Worm (Caenorhabditis elegans): ENCODE data around the gene mans-2.

The mans-2 gene

ce11 chrV:11960084-11960830 lies 25.0 kb downstream of the mans-2 start (continued):
- TF ChIP-seq snpc-3.4 (tag; optimal IDR thresholded peaks at IDR 0.05), result no peak
- no peak for TF ChIP-seq efl-1 (GFP tag; optimal IDR thresholded peaks at IDR 0.05)
- no peak for TF ChIP-seq Y79H2A.3 (GFP tag; conservative IDR thresholded peaks at IDR 0.05)
- no peak for TF ChIP-seq K12H6.12 (tag; optimal IDR thresholded peaks at IDR 0.05)

DNA sequence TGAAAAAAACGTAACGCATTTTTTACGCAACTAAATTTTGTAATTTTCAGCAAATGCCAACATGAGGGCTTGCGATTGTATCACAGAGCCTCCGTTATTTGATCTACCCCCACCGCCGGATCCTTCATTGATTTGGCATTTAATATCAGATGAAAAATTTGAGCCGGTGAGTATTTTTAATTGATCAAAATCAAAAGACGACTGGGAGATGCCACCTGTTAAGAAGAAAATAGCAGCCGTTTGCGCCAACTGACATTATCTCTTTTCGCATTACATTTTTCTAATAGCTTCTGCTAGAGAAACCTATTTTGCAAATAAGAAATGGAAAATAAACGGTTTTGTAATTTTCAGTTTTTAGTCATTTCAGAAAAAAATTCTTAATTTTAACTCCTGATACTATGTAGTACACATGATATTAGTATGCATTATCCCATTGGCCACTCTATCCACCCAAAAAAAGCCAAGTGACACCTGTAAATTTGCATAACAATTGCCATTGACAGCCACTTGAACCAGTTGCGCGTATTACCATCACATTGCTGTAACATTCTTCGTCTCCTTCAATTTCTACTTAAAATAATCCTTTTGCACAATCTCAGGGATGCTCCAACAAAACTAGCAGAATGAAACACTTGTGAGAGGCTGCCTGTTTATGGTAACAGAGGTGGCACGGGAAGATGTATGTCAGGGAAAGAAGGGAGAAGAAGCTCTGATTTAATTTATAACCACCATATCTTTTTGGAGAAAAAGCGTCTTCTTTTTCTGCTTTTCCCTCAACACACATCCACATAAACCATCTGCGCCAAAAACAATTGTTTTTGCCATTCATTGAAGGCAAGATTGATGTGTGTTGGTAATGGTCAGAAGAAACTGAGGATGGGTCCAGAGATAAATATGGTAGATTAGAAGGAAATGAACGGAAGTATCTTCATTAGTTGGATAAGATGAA lies 26.7 kb downstream of the mans-2 start, which contains the start of gene F58H1.5:
Gene F58H1.5 (plus strand): TSS at position 51 of the 949 bp plus-strand sequence.
- TF ChIP-seq athp-1 (tag; optimal IDR thresholded peaks at IDR 0.05) (no peak), ceh-58 (GFP tag; IDR thresholded peaks at IDR 0.05) (no peak), aptf-2 (GFP tag; conservative IDR thresholded peaks at IDR 0.05) (no peak), let-607 (tag; optimal IDR thresholded peaks at IDR 0.05) (no peak), D2030.7 (GFP tag; IDR thresholded peaks at IDR 0.05) (no peak)

DNA sequence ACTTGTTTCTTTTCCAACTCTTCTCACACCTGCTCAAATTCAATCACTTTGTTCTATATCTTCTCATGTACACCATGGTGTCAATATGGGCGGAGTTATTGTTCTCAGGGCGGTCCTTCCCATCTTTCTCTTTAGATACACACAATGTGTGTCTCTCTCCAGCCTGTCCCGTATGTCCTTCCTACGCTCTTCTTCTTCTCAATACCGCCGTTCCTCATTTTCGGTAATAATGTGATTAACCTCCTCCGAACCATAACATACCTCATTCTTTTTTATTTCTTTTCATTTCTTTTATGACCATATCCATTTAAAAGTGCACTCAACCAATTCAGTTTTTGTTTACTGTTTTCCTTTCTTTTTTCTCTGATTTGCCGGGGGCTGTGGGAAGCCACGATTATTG lies 29.7 kb downstream of the mans-2 start:
- no peak for TF ChIP-seq ztf-6 (GFP tag; IDR thresholded peaks at IDR 0.05)
- TF ChIP-seq B0261.1 (tag; optimal IDR thresholded peaks at IDR 0.05), result no peak
- no peak for TF ChIP-seq hlh-26 (GFP tag; conservative IDR thresholded peaks at IDR 0.05)
- no peak for TF ChIP-seq nfya-2 (GFP tag; IDR thresholded peaks at IDR 0.05)
- no peak for TF ChIP-seq hlh-12 (tag; optimal IDR thresholded peaks at IDR 0.05)
- no peak for TF ChIP-seq rec-8 (tag; optimal IDR thresholded peaks at IDR 0.05)
- TF ChIP-seq unc-62 (GFP tag; optimal IDR thresholded peaks at IDR 0.05), result no peak
- no peak for TF ChIP-seq hmg-20 (GFP tag; IDR thresholded peaks at IDR 0.05)
- TF ChIP-seq sptf-2 (GFP tag; optimal IDR thresholded peaks at IDR 0.05), result no peak
- no peak for TF ChIP-seq ceh-79 (tag; optimal IDR thresholded peaks at IDR 0.05)
- TF ChIP-seq cebp-2 (GFP tag; IDR thresholded peaks at IDR 0.05), result no peak
- no peak for TF ChIP-seq ztf-26 (tag; optimal IDR thresholded peaks at IDR 0.05)
- no peak for TF ChIP-seq C17E4.6 (GFP tag; IDR thresholded peaks at IDR 0.05)

DNA sequence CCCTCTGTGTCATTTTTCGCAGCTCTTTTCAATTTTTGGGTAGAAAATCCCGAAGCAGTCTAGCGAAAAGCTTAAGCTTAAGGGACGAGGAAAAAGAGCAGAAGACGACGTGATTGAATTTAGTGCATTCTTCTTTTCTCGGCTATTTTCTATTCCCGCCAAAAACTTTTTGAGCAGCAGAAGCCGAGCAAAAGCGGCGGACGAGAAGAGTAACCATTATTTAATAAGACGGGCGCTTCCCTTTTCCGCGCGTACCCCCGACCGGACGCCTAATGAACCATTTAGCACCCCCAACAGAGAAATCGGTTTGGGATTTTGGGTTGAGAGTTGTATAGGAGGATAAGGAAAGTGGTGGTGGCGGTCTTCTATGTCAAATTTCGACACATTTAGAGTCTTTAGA lies 31.7 kb downstream of the mans-2 start:
- no peak for TF ChIP-seq sdz-38 (tag; optimal IDR thresholded peaks at IDR 0.05)
- TF ChIP-seq nhr-179 (tag; optimal IDR thresholded peaks at IDR 0.05), result no peak
- TF ChIP-seq K11D2.4 (GFP tag; IDR thresholded peaks at IDR 0.05), result no peak
- TF ChIP-seq sea-2 (GFP tag; IDR thresholded peaks at IDR 0.05), result no peak
- no peak for TF ChIP-seq pbrm-1 (GFP tag; IDR thresholded peaks at IDR 0.05)
- TF ChIP-seq F57C9.4 (tag; optimal IDR thresholded peaks at IDR 0.05), result no peak
- no peak for TF ChIP-seq hlh-26 (GFP tag; conservative IDR thresholded peaks at IDR 0.05)

ce11 chrV:11952854-11953447 lies 32.3 kb downstream of the mans-2 start:
- no peak for TF ChIP-seq tbp1 (GFP tag; optimal IDR thresholded peaks at IDR 0.05)
- no peak for TF ChIP-seq sea-2 (GFP tag; IDR thresholded peaks at IDR 0.05)
- no peak for TF ChIP-seq hsf-1 (GFP tag; IDR thresholded peaks at IDR 0.05)
- no peak for TF ChIP-seq lsy-27 (tag; optimal IDR thresholded peaks at IDR 0.05; ENCODE audit: borderline replicate concordance, insufficient read depth)
- TF ChIP-seq ZK185.1 (tag; optimal IDR thresholded peaks at IDR 0.05; ENCODE audit: poor library complexity, severe bottlenecking), result no peak
- TF ChIP-seq F52B5.7 (tag; optimal IDR thresholded peaks at IDR 0.05), result no peak
- TF ChIP-seq bed-2 (GFP tag; IDR thresholded peaks at IDR 0.05), result no peak
- TF ChIP-seq lsl-1 (GFP tag; optimal IDR thresholded peaks at IDR 0.05), result no peak
- TF ChIP-seq K11D2.4 (GFP tag; IDR thresholded peaks at IDR 0.05), result no peak
- TF ChIP-seq ztf-3 (GFP tag; optimal IDR thresholded peaks at IDR 0.05), result no peak
